Worm (Caenorhabditis elegans) whole organism, young adult: ENCODE results near the gene C15H7.4.

ENCODE experiments used
- B0261.1 ChIP-seq: sonication (generic microtip); optimal IDR thresholded peaks from 2 replicates; lab custom pipeline; 2016; ENCODE audit warnings: mild to moderate bottlenecking, missing genetic modification characterization, moderate library complexity, missing compliant biosample characterization
- C06A6.2 ChIP-seq: fragments of 200-800 bp; sonication (Bioruptor generic); conservative IDR thresholded peaks from 2 replicates; pipeline ENCODE4 v1.3.6; 2022; ENCODE audit warnings: missing genetic modification characterization, missing compliant biosample characterization
- D2030.7 ChIP-seq: fragments of 200-800 bp; sonication (Bioruptor generic); IDR thresholded peaks from 2 replicates; pipeline ENCODE4 v1.3.6; 2022; ENCODE audit warnings: missing genetic modification reagents, missing genetic modification characterization, missing compliant biosample characterization
- F23B12.7 ChIP-seq: sonication (generic microtip); optimal IDR thresholded peaks from 2 replicates; lab custom pipeline; 2017; ENCODE audit warnings: missing genetic modification characterization, mild to moderate bottlenecking, missing compliant biosample characterization, antibody characterized with exemption, moderate library complexity; ENCODE audit not compliant: insufficient read depth
- F37B4.10 ChIP-seq: fragments of 200-800 bp; sonication (Bioruptor generic); IDR thresholded peaks from 2 replicates; pipeline ENCODE4 v1.3.6; 2022; ENCODE audit warnings: missing genetic modification characterization, missing compliant biosample characterization
- F49E8.2 ChIP-seq: sonication (generic microtip); optimal IDR thresholded peaks from 3 replicates; lab custom pipeline; 2017; ENCODE audit warnings: missing genetic modification characterization, mild to moderate bottlenecking, missing compliant biosample characterization, antibody characterized with exemption, moderate library complexity; ENCODE audit not compliant: insufficient read depth
- F52B5.7 ChIP-seq: sonication (generic microtip); optimal IDR thresholded peaks from 2 replicates; lab custom pipeline; 2016; ENCODE audit warnings: mild to moderate bottlenecking, missing genetic modification characterization, missing compliant biosample characterization
- Y56A3A.18 ChIP-seq: fragments of 200-800 bp; sonication (Bioruptor generic); IDR thresholded peaks from 2 replicates; pipeline ENCODE4 v1.3.6; 2022; ENCODE audit warnings: missing genetic modification reagents, missing genetic modification characterization, missing compliant biosample characterization
- Y79H2A.3 ChIP-seq: fragments of 200-800 bp; sonication (Bioruptor generic); conservative IDR thresholded peaks from 2 replicates; pipeline ENCODE4 v1.3.6; 2022; ENCODE audit warnings: missing genetic modification reagents, missing genetic modification characterization, missing compliant biosample characterization
- akir-1 ChIP-seq: fragments of 200-800 bp; sonication (Bioruptor generic); optimal IDR thresholded peaks from 2 replicates; lab custom pipeline; 2018; ENCODE audit warnings: mild to moderate bottlenecking, missing genetic modification characterization, moderate library complexity, missing compliant biosample characterization
- atf-7 ChIP-seq: sonication (generic microtip); optimal IDR thresholded peaks from 2 replicates; lab custom pipeline; 2017; ENCODE audit warnings: mild to moderate bottlenecking, missing genetic modification characterization, missing compliant biosample characterization
- attf-3 ChIP-seq: fragments of 200-800 bp; sonication (Bioruptor generic); conservative IDR thresholded peaks from 2 replicates; pipeline ENCODE4 v1.3.6; 2022; ENCODE audit warnings: missing genetic modification reagents, missing genetic modification characterization, missing compliant biosample characterization
- cebp-1 ChIP-seq, 2 experiments: fragments of 200-800 bp in 1 of 2; sonication (Bioruptor generic) in 1 of 2; sonication (generic microtip) in 1 of 2; IDR thresholded peaks in 1 of 2; optimal IDR thresholded peaks in 1 of 2; 2 replicates each; pipeline versions ENCODE4 v1.3.6 to Lab custom; 2017 to 2022; ENCODE audit warnings: missing compliant biosample characterization in 2 of 2, missing genetic modification characterization in 2 of 2, mild to moderate bottlenecking in 1 of 2, missing genetic modification reagents in 1 of 2, moderate library complexity in 1 of 2
- cebp-2 ChIP-seq: fragments of 200-800 bp; sonication (Bioruptor generic); IDR thresholded peaks from 2 replicates; pipeline ENCODE4 v1.3.6; 2022; ENCODE audit warnings: missing genetic modification characterization, missing compliant biosample characterization
- ceh-27 ChIP-seq: fragments of 200-800 bp; sonication (Bioruptor generic); optimal IDR thresholded peaks from 2 replicates; lab custom pipeline; 2018; ENCODE audit warnings: mild to moderate bottlenecking, missing genetic modification characterization, moderate library complexity, missing compliant biosample characterization
- ceh-79 ChIP-seq: sonication (generic microtip); optimal IDR thresholded peaks from 2 replicates; lab custom pipeline; 2017; ENCODE audit warnings: mild to moderate bottlenecking, missing genetic modification characterization, missing compliant biosample characterization
- ceh-91 ChIP-seq: fragments of 200-800 bp; sonication (Bioruptor generic); IDR thresholded peaks from 2 replicates; pipeline ENCODE4 v1.3.6; 2022; ENCODE audit warnings: missing genetic modification reagents, missing genetic modification characterization, missing compliant biosample characterization
- dox-1 ChIP-seq: fragments of 200-800 bp; sonication (Bioruptor generic); IDR thresholded peaks from 2 replicates; pipeline ENCODE4 v1.3.6; 2022; ENCODE audit warnings: missing genetic modification reagents, missing genetic modification characterization, missing compliant biosample characterization
- egl-18 ChIP-seq: fragments of 200-800 bp; sonication (Bioruptor generic); IDR thresholded peaks from 2 replicates; pipeline ENCODE4 v1.3.6; 2022; ENCODE audit warnings: missing genetic modification reagents, missing genetic modification characterization, missing compliant biosample characterization
- egl-44 ChIP-seq: fragments of 200-800 bp; sonication (Bioruptor generic); IDR thresholded peaks from 2 replicates; pipeline ENCODE4 v1.3.6; 2022; ENCODE audit warnings: missing genetic modification reagents, missing genetic modification characterization, missing compliant biosample characterization
- ets-4 ChIP-seq: fragments of 200-800 bp; sonication (Bioruptor generic); optimal IDR thresholded peaks from 2 replicates; lab custom pipeline; 2018; ENCODE audit warnings: mild to moderate bottlenecking, missing genetic modification characterization, missing compliant biosample characterization
- him-1 ChIP-seq: sonication (generic microtip); optimal IDR thresholded peaks from 2 replicates; lab custom pipeline; 2016; ENCODE audit warnings: missing genotype, missing genetic modification reagents, missing genetic modification characterization, missing compliant biosample characterization
- hlh-12 ChIP-seq: sonication (generic microtip); optimal IDR thresholded peaks from 2 replicates; lab custom pipeline; 2016; ENCODE audit warnings: missing genetic modification characterization, missing compliant biosample characterization
- hmg-20 ChIP-seq: fragments of 200-800 bp; sonication (Bioruptor generic); IDR thresholded peaks from 2 replicates; pipeline ENCODE4 v1.3.6; 2022; ENCODE audit warnings: missing genetic modification reagents, missing genetic modification characterization, missing compliant biosample characterization
- lag-1 ChIP-seq: fragments of 200-800 bp; sonication (Bioruptor generic); IDR thresholded peaks from 2 replicates; pipeline ENCODE4 v1.3.6; 2022; ENCODE audit warnings: missing genetic modification reagents, missing genetic modification characterization, missing compliant biosample characterization
- let-526 ChIP-seq: fragments of 200-800 bp; sonication (Bioruptor generic); IDR thresholded peaks from 2 replicates; pipeline ENCODE4 v1.3.6; 2022; ENCODE audit warnings: missing genetic modification reagents, missing genetic modification characterization, missing compliant biosample characterization
- lin-54 ChIP-seq: fragments of 200-800 bp; sonication (Bioruptor generic); optimal IDR thresholded peaks from 2 replicates; lab custom pipeline; 2018; ENCODE audit warnings: mild to moderate bottlenecking, missing genetic modification characterization, missing compliant biosample characterization
- lsy-27 ChIP-seq: sonication (generic microtip); optimal IDR thresholded peaks from 2 replicates; lab custom pipeline; 2017; ENCODE audit warnings: missing genetic modification characterization, mild to moderate bottlenecking, missing compliant biosample characterization, antibody characterized with exemption, missing genotype, borderline replicate concordance; ENCODE audit not compliant: insufficient read depth
- madf-6 ChIP-seq: fragments of 200-800 bp; sonication (Bioruptor generic); IDR thresholded peaks from 2 replicates; pipeline ENCODE4 v1.3.6; 2022; ENCODE audit warnings: missing genetic modification reagents, missing genetic modification characterization, missing compliant biosample characterization
- madf-8 ChIP-seq: fragments of 200-800 bp; sonication (Bioruptor generic); conservative IDR thresholded peaks from 2 replicates; pipeline ENCODE4 v1.3.6; 2022; ENCODE audit warnings: missing genetic modification reagents, missing genetic modification characterization, missing compliant biosample characterization
- mel-28 ChIP-seq: sonication (generic microtip); optimal IDR thresholded peaks from 2 replicates; lab custom pipeline; 2016; ENCODE audit warnings: borderline replicate concordance, mild to moderate bottlenecking, missing genetic modification characterization, missing compliant biosample characterization
- nfya-2 ChIP-seq: fragments of 200-800 bp; sonication (Bioruptor generic); IDR thresholded peaks from 2 replicates; pipeline ENCODE4 v1.3.6; 2022; ENCODE audit warnings: missing genetic modification reagents, missing genetic modification characterization, missing compliant biosample characterization
- nfyb-1 ChIP-seq: fragments of 200-800 bp; sonication (Bioruptor generic); IDR thresholded peaks from 2 replicates; pipeline ENCODE4 v1.3.6; 2022; ENCODE audit warnings: missing genetic modification reagents, missing genetic modification characterization, missing compliant biosample characterization
- nhr-179 ChIP-seq: sonication (generic microtip); optimal IDR thresholded peaks from 2 replicates; lab custom pipeline; 2016; ENCODE audit warnings: mild to moderate bottlenecking, missing genetic modification characterization, missing compliant biosample characterization
- nhr-27 ChIP-seq: fragments of 200-800 bp; sonication (Bioruptor generic); optimal IDR thresholded peaks from 2 replicates; lab custom pipeline; 2018; ENCODE audit warnings: mild to moderate bottlenecking, missing genetic modification characterization, moderate library complexity, missing compliant biosample characterization
- rcor-1 ChIP-seq: fragments of 200-800 bp; sonication (Bioruptor generic); IDR thresholded peaks from 2 replicates; pipeline ENCODE4 v1.3.6; 2022; ENCODE audit warnings: missing genetic modification reagents, missing genetic modification characterization, missing compliant biosample characterization
- rpc-1 ChIP-seq, 2 experiments: fragments of 150-350 bp in 1 of 2; sonication (generic microtip) in 1 of 2; optimal IDR thresholded peaks; 2 replicates each; lab custom pipeline; 2014 to 2018; ENCODE audit warnings: missing biosample characterization in 1 of 2, missing genetic modification characterization in 1 of 2, missing genetic modification reagents in 1 of 2, missing genotype in 1 of 2
- sea-2 ChIP-seq: fragments of 200-800 bp; sonication (Bioruptor generic); IDR thresholded peaks from 2 replicates; pipeline ENCODE4 v1.3.6; 2022; ENCODE audit warnings: missing genetic modification characterization, missing compliant biosample characterization
- snpc-1.1 ChIP-seq: sonication (generic microtip); optimal IDR thresholded peaks from 2 replicates; lab custom pipeline; 2017; ENCODE audit warnings: missing genetic modification characterization, mild to moderate bottlenecking, missing compliant biosample characterization, antibody characterized with exemption, moderate library complexity, missing genotype, missing genetic modification reagents; ENCODE audit not compliant: insufficient read depth
- snpc-4 ChIP-seq, 5 experiments: fragments of 150-350 bp in 1 of 5; sonication (generic microtip) in 4 of 5; optimal IDR thresholded peaks; 2 replicates each; lab custom pipeline; 2014 to 2018; ENCODE audit warnings: missing genetic modification characterization in 5 of 5, missing biosample characterization in 3 of 5, antibody characterized with exemption in 2 of 5, mild to moderate bottlenecking in 2 of 5, missing compliant biosample characterization in 2 of 5, missing genotype in 2 of 5, moderate library complexity in 2 of 5, missing genetic modification reagents in 1 of 5
- tbx-9 ChIP-seq: sonication (generic microtip); optimal IDR thresholded peaks from 2 replicates; lab custom pipeline; 2016; ENCODE audit warnings: borderline replicate concordance, missing genetic modification characterization, inconsistent platforms, missing compliant biosample characterization
- tlf-1 ChIP-seq: fragments of 200-800 bp; sonication (Bioruptor generic); optimal IDR thresholded peaks from 2 replicates; lab custom pipeline; 2018; ENCODE audit warnings: mild to moderate bottlenecking, missing genetic modification characterization, missing compliant biosample characterization
- ztf-26 ChIP-seq: sonication (generic microtip); optimal IDR thresholded peaks from 2 replicates; lab custom pipeline; 2017; ENCODE audit warnings: missing genetic modification characterization, missing compliant biosample characterization
- ztf-3 ChIP-seq: fragments of 200-800 bp; sonication (Bioruptor generic); optimal IDR thresholded peaks from 2 replicates; lab custom pipeline; 2018; ENCODE audit warnings: mild to moderate bottlenecking, missing genetic modification characterization, missing compliant biosample characterization
- ztf-6 ChIP-seq: fragments of 200-800 bp; sonication (Bioruptor generic); IDR thresholded peaks from 2 replicates; pipeline ENCODE4 v1.3.6; 2022; ENCODE audit warnings: missing genetic modification reagents, missing genetic modification characterization, missing compliant biosample characterization

C15H7.4 gene

ce11 chrIII:9667591-9668265, 12.0 kb upstream of the C15H7.4 start, which contains the start of gene C07A9.9 (continued):
- no peak for TF ChIP-seq tbx-9 (tag; lab: Kevin White, UChicago)
- peak; percentile 56 for TF ChIP-seq ceh-27 (GFP tag; lab: Kevin White, UChicago)
- no peak for TF ChIP-seq him-1 (tag; lab: Kevin White, UChicago)
- TF ChIP-seq let-526 (GFP tag; lab: Robert Waterston, UW): no peak
- no peak for TF ChIP-seq B0261.1 (tag; lab: Kevin White, UChicago)
- TF ChIP-seq ceh-79 (tag; lab: Kevin White, UChicago): no peak
- TF ChIP-seq snpc-4 (GFP tag; optimal IDR thresholded peaks at IDR 0.05; lab: Kevin White, UChicago): no peak
- TF ChIP-seq snpc-4 (tag; optimal IDR thresholded peaks at IDR 0.05; lab: Kevin White, UChicago): peak in 2 of 4 experiments; percentile 23 to 35
- TF ChIP-seq F52B5.7: no peak
- TF ChIP-seq Y79H2A.3 (GFP tag; lab: Robert Waterston, UW): no peak
- TF ChIP-seq C06A6.2 (GFP tag; lab: Robert Waterston, UW): no peak
- TF ChIP-seq atf-7 (tag; lab: Kevin White, UChicago): no peak
- TF ChIP-seq F23B12.7 (tag; lab: Kevin White, UChicago): no peak
- TF ChIP-seq Y56A3A.18 (GFP tag; lab: Robert Waterston, UW): no peak
- no peak for TF ChIP-seq D2030.7
- TF ChIP-seq akir-1 (GFP tag; lab: Kevin White, UChicago): no peak
- no peak for TF ChIP-seq egl-44 (GFP tag; lab: Robert Waterston, UW)
- no peak for TF ChIP-seq tlf-1 (GFP tag; lab: Kevin White, UChicago)
- no peak for TF ChIP-seq cebp-2 (GFP tag; lab: Robert Waterston, UW)
- TF ChIP-seq cebp-1 (GFP tag; IDR thresholded peaks at IDR 0.05; lab: Robert Waterston, UW): no peak
- no peak for TF ChIP-seq cebp-1 (tag; optimal IDR thresholded peaks at IDR 0.05; lab: Kevin White, UChicago)
- TF ChIP-seq nfyb-1 (GFP tag; lab: Robert Waterston, UW): 0 out of 2 replicates have a peak, but pooled peaks have one; percentile 63
- no peak for TF ChIP-seq madf-8
- TF ChIP-seq ztf-3 (GFP tag; lab: Kevin White, UChicago): no peak
- TF ChIP-seq F49E8.2 (tag; lab: Kevin White, UChicago): no peak
- no peak for TF ChIP-seq nhr-179 (tag; lab: Kevin White, UChicago)
- TF ChIP-seq ztf-26 (tag; lab: Kevin White, UChicago): peak; percentile 1
- no peak for TF ChIP-seq hlh-12 (tag; lab: Kevin White, UChicago)
- TF ChIP-seq egl-18: no peak
- TF ChIP-seq hmg-20 (GFP tag; lab: Robert Waterston, UW): no peak
- no peak for TF ChIP-seq rpc-1 (optimal IDR thresholded peaks at IDR 0.05; lab: Kevin White, UChicago)
- no peak for TF ChIP-seq rpc-1 (tag; optimal IDR thresholded peaks at IDR 0.05; lab: Kevin White, UChicago)
- TF ChIP-seq rcor-1 (GFP tag; lab: Robert Waterston, UW): no peak; the same call in 1 of the 2 replicates
- no peak for TF ChIP-seq ceh-91 (GFP tag; lab: Robert Waterston, UW)
- TF ChIP-seq ztf-6 (GFP tag; lab: Robert Waterston, UW): 0 out of 2 replicates have a peak, but pooled peaks have one; percentile 49
- no peak for TF ChIP-seq nfya-2 (GFP tag; lab: Robert Waterston, UW)
- no peak for TF ChIP-seq sea-2
- TF ChIP-seq dox-1 (GFP tag; lab: Robert Waterston, UW): no peak; the same call in 1 of the 2 replicates
- no peak for TF ChIP-seq lin-54
- no peak for TF ChIP-seq nhr-27 (tag; lab: Kevin White, UChicago)
- no peak for TF ChIP-seq madf-6 (GFP tag; lab: Robert Waterston, UW)
- TF ChIP-seq lsy-27 (tag; lab: Kevin White, UChicago): no peak
- TF ChIP-seq snpc-1.1 (tag; lab: Kevin White, UChicago): peak; percentile 37
- no peak for TF ChIP-seq lag-1
- no peak for TF ChIP-seq F37B4.10
- TF ChIP-seq ets-4: peak; percentile 78
- no peak for TF ChIP-seq mel-28 (tag; lab: Kevin White, UChicago)
- no peak for TF ChIP-seq attf-3 (GFP tag; lab: Robert Waterston, UW)
